Worm (Caenorhabditis elegans): ENCODE measurements around the gene irk-1.
A peak's percentile ranks its signal among the peaks of the same experiment; 100 is the strongest.

irk-1 gene

DNA sequence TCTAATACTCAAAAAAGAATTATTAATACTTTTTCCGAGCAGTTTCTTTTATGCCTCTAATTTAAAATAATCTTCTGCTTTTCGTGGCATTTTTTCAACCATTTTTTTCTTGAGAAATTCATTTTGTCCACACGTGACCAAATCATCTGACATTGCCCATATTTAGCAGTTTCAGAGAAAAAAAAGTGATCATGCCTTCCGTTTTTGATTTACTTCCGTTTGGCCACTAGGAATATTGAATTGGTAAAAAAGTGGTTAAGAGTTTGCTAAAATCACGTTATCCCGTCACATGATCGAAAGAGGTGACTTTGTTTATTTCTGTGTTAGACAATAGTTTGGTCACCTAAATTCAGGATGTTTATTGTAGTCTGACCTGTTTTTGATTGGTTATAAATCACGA lies 26.5 kb upstream of the irk-1 start:
- no peak for TF ChIP-seq snpc-1.2 (GFP tag; IDR thresholded peaks at IDR 0.05)
- TF ChIP-seq hif-1 (tag; optimal IDR thresholded peaks at IDR 0.05) = peak in 1 of 2 experiments; percentile 35
- peak; percentile 69 for TF ChIP-seq hlh-30 (tag; optimal IDR thresholded peaks at IDR 0.05; ENCODE audit: insufficient read depth)
- TF ChIP-seq aha-1 (tag) = peak; percentile 87

DNA sequence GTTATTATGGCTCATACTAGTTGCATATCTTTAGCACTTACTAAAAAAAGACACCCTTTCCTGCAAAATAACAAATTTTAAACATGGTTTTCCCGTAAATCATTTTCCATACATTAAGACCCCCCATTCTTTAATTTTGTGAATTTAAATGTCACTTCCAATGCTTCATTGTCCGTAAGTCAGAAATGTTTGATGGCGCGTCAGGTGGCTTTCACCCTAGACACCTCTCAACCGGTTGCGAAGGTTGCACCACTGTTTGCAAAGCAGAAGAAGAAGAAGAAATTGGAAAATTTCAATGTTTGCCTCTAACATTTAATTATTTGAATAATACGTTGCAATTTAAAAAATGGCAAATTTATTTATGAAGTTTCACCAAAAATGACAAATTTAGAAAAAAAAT lies 23.6 kb upstream of the irk-1 start:
- TF ChIP-seq tag-97 (GFP tag; IDR thresholded peaks at IDR 0.05) (no peak), saeg-2 (GFP tag; IDR thresholded peaks at IDR 0.05) (no peak), aly-2 (tag; optimal IDR thresholded peaks at IDR 0.05) (no peak), T26A8.4 (GFP tag; IDR thresholded peaks at IDR 0.05) (no peak), php-3 (GFP tag; IDR thresholded peaks at IDR 0.05) (no peak), snpc-1.2 (GFP tag; IDR thresholded peaks at IDR 0.05) (no peak), ceh-44 (GFP tag; IDR thresholded peaks at IDR 0.05) (no peak), nhr-41 (GFP tag; IDR thresholded peaks at IDR 0.05) (no peak), ztf-7 (tag; optimal IDR thresholded peaks at IDR 0.05) (no peak), F26F4.8 (GFP tag; conservative IDR thresholded peaks at IDR 0.05) (no peak), nhr-48 (tag; optimal IDR thresholded peaks at IDR 0.05) (no peak)

DNA sequence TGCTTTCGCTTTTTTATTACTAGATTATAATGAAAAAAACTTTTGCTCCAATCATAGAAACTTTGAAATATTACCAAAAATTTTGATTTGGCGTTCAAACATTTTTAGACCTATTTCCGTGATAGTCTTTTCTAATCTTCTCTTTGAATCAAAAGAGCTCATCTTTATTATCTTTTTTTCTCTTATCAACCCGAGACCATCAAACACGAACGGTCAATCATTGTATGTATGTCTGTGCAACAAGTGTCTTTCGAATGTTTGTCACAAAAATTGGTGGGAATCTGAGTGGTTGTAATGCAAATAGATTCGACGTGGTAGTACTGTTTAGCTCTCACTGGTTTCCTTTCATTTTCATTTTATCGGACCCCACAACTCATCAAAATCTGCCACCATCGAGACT lies 21.9 kb upstream of the irk-1 start, which contains the start of gene M03A8.3:
TSS of gene M03A8.3 (plus strand) at position 278 of the 400 bp plus-strand sequence.
- TF ChIP-seq F49E8.2 (tag; optimal IDR thresholded peaks at IDR 0.05; ENCODE audit: borderline replicate concordance) (no peak), mdt-29 (GFP tag; IDR thresholded peaks at IDR 0.05) (no peak), aha-1 (tag) (peak; percentile 71), hlh-11 (tag; optimal IDR thresholded peaks at IDR 0.05) (peak; percentile 19)

DNA sequence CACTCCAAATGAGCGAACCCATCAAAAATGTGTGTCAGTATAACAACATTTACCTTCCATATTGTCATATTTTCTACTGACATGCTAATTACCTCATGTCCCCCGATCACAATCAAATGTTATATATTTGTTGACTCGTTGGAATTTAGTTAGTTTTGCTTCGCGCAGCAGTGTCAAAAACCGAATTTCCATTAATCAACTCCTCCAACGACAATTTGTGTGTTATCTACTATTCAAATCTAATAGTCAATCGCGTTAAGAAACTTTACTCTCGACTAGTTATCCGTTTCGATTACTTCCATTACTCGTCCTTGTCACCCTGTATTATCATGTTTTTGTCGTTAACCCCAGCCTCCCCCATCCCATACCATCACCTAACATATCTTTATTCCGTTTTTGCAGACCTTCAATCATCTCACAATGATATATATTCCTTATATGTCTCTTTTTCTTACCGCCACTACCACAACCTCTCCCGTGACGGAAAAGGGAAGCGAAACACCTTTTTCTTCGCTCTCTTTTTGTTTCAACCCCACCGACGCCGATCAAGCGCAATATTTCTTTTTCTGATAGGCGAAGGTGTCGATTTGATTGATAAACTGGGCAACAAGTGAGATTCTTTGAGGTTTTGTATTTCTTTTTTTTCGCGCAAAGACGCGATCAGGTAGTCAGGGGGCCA lies 18.1 kb upstream of the irk-1 start:
- TF ChIP-seq zfp-3 (GFP tag; conservative IDR thresholded peaks at IDR 0.05) (no peak), hlh-11 (tag; optimal IDR thresholded peaks at IDR 0.05) (peak; percentile 25), aha-1 (tag) (no peak), hlh-30 (tag; optimal IDR thresholded peaks at IDR 0.05; ENCODE audit: insufficient read depth) (peak; percentile 20), tra-1 (GFP tag; IDR thresholded peaks at IDR 0.05) (peak; percentile 56; the same call in 1 of the 2 replicates), mes-2 (tag; optimal IDR thresholded peaks at IDR 0.05; ENCODE audit: poor library complexity, severe bottlenecking) (peak; percentile 26), nhr-28 (tag; optimal IDR thresholded peaks at IDR 0.05) (peak; percentile 20), F37D6.2 (tag; optimal IDR thresholded peaks at IDR 0.05) (no peak), arid-1 (GFP tag; conservative IDR thresholded peaks at IDR 0.05) (no peak)

- TF ChIP-seq nhr-77 (tag; optimal IDR thresholded peaks at IDR 0.05) (peak; percentile 75), nhr-28 (tag; optimal IDR thresholded peaks at IDR 0.05) (peak; percentile 8), pqm-1 (tag; optimal IDR thresholded peaks at IDR 0.05) (peak; percentile 56), tag-97 (GFP tag; IDR thresholded peaks at IDR 0.05) (no peak), T20F7.1 (GFP tag; optimal IDR thresholded peaks at IDR 0.05) (peak; percentile 23), hlh-11 (tag; optimal IDR thresholded peaks at IDR 0.05) (peak; percentile 65), dmd-6 (GFP tag; IDR thresholded peaks at IDR 0.05) (peak; percentile 50), unc-62 (GFP tag; optimal IDR thresholded peaks at IDR 0.05 in 1 of 2) (no peak), unc-62 (tag; optimal IDR thresholded peaks at IDR 0.05) (no peak), nhr-102 (tag; optimal IDR thresholded peaks at IDR 0.05) (peak; percentile 25), duxl-1 (tag; optimal IDR thresholded peaks at IDR 0.05; ENCODE audit: poor library complexity) (no peak), Y105C5A.15 (GFP tag; IDR thresholded peaks at IDR 0.05) (no peak), snpc-1.2 (GFP tag; IDR thresholded peaks at IDR 0.05) (no peak), aha-1 (tag) (peak; percentile 95), daf-19 (GFP tag; conservative IDR thresholded peaks at IDR 0.05) (no peak), lin-1 (GFP tag; IDR thresholded peaks at IDR 0.05) (no peak), ceh-82 (tag; optimal IDR thresholded peaks at IDR 0.05) (no peak), daf-12 (tag; optimal IDR thresholded peaks at IDR 0.05) (no peak), lin-38 (GFP tag; IDR thresholded peaks at IDR 0.05) (peak; percentile 26; the same call in 1 of the 2 replicates), aly-2 (tag; optimal IDR thresholded peaks at IDR 0.05) (no peak), nhr-10 (tag; optimal IDR thresholded peaks at IDR 0.05) (peak; percentile 83), lin-39 (tag; optimal IDR thresholded peaks at IDR 0.05) (no peak), mep-1 (tag; optimal IDR thresholded peaks at IDR 0.05) (peak; percentile 74), lin-15B (tag; optimal IDR thresholded peaks at IDR 0.05) (no peak), ceh-44 (GFP tag; IDR thresholded peaks at IDR 0.05) (no peak)
Measured at ce11 chrX:6792281-6793003, 14.5 kb upstream of the irk-1 start.

Data from whole organism, L4 larva.